Worm (Caenorhabditis elegans): Measurements from ENCODE around the gene T25D1.1.

DNA sequence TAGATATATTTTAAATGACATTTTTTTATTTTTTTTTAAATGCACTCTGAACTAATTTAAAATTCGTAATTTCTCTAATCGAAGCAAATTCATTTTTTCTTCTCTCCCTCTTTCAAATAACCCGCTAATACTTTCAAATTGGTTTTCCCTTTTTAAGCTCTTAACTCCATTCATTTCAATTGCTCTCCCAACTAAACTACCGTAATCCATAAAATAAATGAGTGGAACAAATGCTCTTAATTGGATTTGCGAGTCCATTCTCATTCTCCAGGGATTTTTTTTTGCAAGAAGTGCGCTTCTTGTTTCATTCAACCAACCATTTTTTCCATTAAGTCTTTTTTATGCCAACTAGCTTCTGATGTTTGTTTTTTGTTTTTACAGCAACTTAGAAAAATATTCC lies 38.6 kb upstream of the T25D1.1 start:
- TF ChIP-seq sox-4 (tag; optimal IDR thresholded peaks at IDR 0.05): no peak
- TF ChIP-seq unc-86 (tag; optimal IDR thresholded peaks at IDR 0.05): no peak
- no peak for TF ChIP-seq pqm-1 (tag; optimal IDR thresholded peaks at IDR 0.05)
- no peak for TF ChIP-seq ceh-34 (tag; optimal IDR thresholded peaks at IDR 0.05)
- TF ChIP-seq ceh-22 (tag; optimal IDR thresholded peaks at IDR 0.05): no peak
- no peak for TF ChIP-seq ztf-16 (tag; optimal IDR thresholded peaks at IDR 0.05)
- TF ChIP-seq rnt-1 (tag; optimal IDR thresholded peaks at IDR 0.05): no peak
- TF ChIP-seq ttx-3 (tag; optimal IDR thresholded peaks at IDR 0.05): no peak
- TF ChIP-seq ceh-2 (tag; optimal IDR thresholded peaks at IDR 0.05): no peak
- no peak for TF ChIP-seq nhr-11 (tag; optimal IDR thresholded peaks at IDR 0.05)
- no peak for TF ChIP-seq ceh-9 (tag; optimal IDR thresholded peaks at IDR 0.05)
- TF ChIP-seq K02D7.2 (tag; optimal IDR thresholded peaks at IDR 0.05): no peak
- no peak for TF ChIP-seq nfya-1 (tag; optimal IDR thresholded peaks at IDR 0.05)

All from whole organism, late embryonic.